Worm (Caenorhabditis elegans) whole organism, L3 larva: Measurements from ENCODE around the gene pha-4.

Experiments used
- R02D3.7 ChIP-seq: fragments of 150-350 bp; optimal IDR thresholded peaks from 2 replicates; lab custom pipeline; 2014; ENCODE audit warnings: missing biosample characterization, missing genetic modification characterization
- ZK546.5 ChIP-seq: sonication (generic microtip); optimal IDR thresholded peaks from 2 replicates; lab custom pipeline; 2017; ENCODE audit warnings: missing biosample characterization, missing genetic modification characterization
- aly-2 ChIP-seq: fragments of 150-350 bp; optimal IDR thresholded peaks from 2 replicates; lab custom pipeline; 2014; ENCODE audit warnings: missing biosample characterization, missing genetic modification characterization
- ceh-9 ChIP-seq: sonication (generic microtip); optimal IDR thresholded peaks from 2 replicates; lab custom pipeline; 2018; ENCODE audit warnings: missing biosample characterization, missing genetic modification characterization
- elt-2 ChIP-seq: sonication (generic microtip); optimal IDR thresholded peaks from 2 replicates; lab custom pipeline; 2016; ENCODE audit warnings: missing genetic modification reagents, mild to moderate bottlenecking, missing genetic modification characterization, missing compliant biosample characterization
- lin-15B ChIP-seq: fragments of 150-350 bp; optimal IDR thresholded peaks from 2 replicates; lab custom pipeline; 2014; ENCODE audit warnings: missing biosample characterization, missing genetic modification characterization
- mdl-1 ChIP-seq: fragments of 150-350 bp; optimal IDR thresholded peaks from 2 replicates; lab custom pipeline; 2014; ENCODE audit warnings: missing biosample characterization, missing genetic modification characterization
- nhr-11 ChIP-seq: fragments of 150-350 bp; optimal IDR thresholded peaks from 2 replicates; lab custom pipeline; 2014; ENCODE audit warnings: missing biosample characterization, missing genetic modification characterization
- nhr-23 ChIP-seq: fragments of 150-350 bp; optimal IDR thresholded peaks from 2 replicates; lab custom pipeline; 2014; ENCODE audit warnings: missing biosample characterization, missing genetic modification reagents, missing genetic modification characterization
- nhr-76 ChIP-seq: fragments of 150-350 bp; sonication (generic microtip); optimal IDR thresholded peaks from 5 replicates; lab custom pipeline; 2014; ENCODE audit warnings: missing biosample characterization, missing genetic modification characterization
- nhr-77 ChIP-seq: fragments of 150-350 bp; optimal IDR thresholded peaks from 2 replicates; lab custom pipeline; 2014; ENCODE audit warnings: missing biosample characterization, missing genetic modification characterization
- pqm-1 ChIP-seq: fragments of 150-350 bp; optimal IDR thresholded peaks from 2 replicates; lab custom pipeline; 2017; ENCODE audit warnings: missing biosample characterization, missing genetic modification characterization, inconsistent platforms
- skn-1 ChIP-seq: fragments of 150-350 bp; optimal IDR thresholded peaks from 2 replicates; lab custom pipeline; 2014; ENCODE audit warnings: missing biosample characterization, missing genetic modification characterization
- ztf-4 ChIP-seq: fragments of 150-350 bp; optimal IDR thresholded peaks from 2 replicates; lab custom pipeline; 2014; ENCODE audit warnings: missing biosample characterization, missing genetic modification characterization

- TF ChIP-seq lin-15B (tag; lab: Kevin White, UChicago) = no peak
- TF ChIP-seq ZK546.5 (tag; lab: Kevin White, UChicago) = no peak
- no peak for TF ChIP-seq nhr-76 (tag; lab: Kevin White, UChicago)
- peak; percentile 31 for TF ChIP-seq ztf-4 (tag; lab: Kevin White, UChicago)
- TF ChIP-seq ceh-9 (tag; lab: Kevin White, UChicago) = no peak
- TF ChIP-seq elt-2 (tag; lab: Kevin White, UChicago) = no peak
- TF ChIP-seq skn-1 = no peak
- no peak for TF ChIP-seq aly-2 (tag; lab: Kevin White, UChicago)
- TF ChIP-seq nhr-77 = no peak
- no peak for TF ChIP-seq nhr-11 (tag; lab: Kevin White, UChicago)
- TF ChIP-seq nhr-23 (tag; lab: Kevin White, UChicago) = no peak
- no peak for TF ChIP-seq pqm-1 (tag; lab: Kevin White, UChicago)
- no peak for TF ChIP-seq R02D3.7 (tag; lab: Kevin White, UChicago)
- no peak for TF ChIP-seq mdl-1
These were observed 39.2 kb upstream of the pha-4 start, which contains the start of gene Y44A6C.1 for ce11 chrV:20713620-20714019.
